Fruit fly (Drosophila melanogaster): ENCODE measurements around the gene Sol1.

The Sol1 gene

DNA sequence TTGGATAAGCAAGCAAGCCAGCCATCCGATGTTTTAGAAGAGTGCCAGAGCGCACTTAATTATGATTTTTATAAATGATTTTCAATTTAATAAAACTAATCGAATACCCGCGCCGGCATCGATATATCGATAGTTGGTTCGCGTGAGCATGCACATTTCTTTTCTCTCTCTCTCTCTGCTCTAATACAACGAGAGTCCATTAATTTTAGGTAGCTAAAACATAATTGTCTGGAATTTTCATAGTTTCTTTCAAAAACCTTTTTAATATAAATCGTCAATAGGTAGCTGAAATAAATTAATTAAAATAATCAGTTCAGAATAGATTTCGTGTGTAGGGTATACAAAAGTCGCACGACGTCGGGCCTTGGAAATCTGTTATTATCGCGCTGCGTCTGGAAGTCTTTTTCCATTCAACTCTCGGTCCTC, 62.9 kb downstream of the Sol1 start, which contains the start of gene CG18549:
Gene CG18549, plus strand, starts transcription at position 408 of the 426 bp plus-strand sequence.
- TF ChIP-seq Mnt (GFP tag; optimal IDR thresholded peaks at IDR 0.05), result peak; percentile 95
- peak; percentile 83 for TF ChIP-seq tj (GFP tag; optimal IDR thresholded peaks at IDR 0.05)
- TF ChIP-seq Crg-1 (GFP tag; optimal IDR thresholded peaks at IDR 0.05), result peak; percentile 98
- peak; percentile 98 for TF ChIP-seq cic (GFP tag; optimal IDR thresholded peaks at IDR 0.05)
- TF ChIP-seq CG14711 (tag; optimal IDR thresholded peaks at IDR 0.05), result peak; percentile 99
- peak; percentile 89 for TF ChIP-seq pad (GFP tag; optimal IDR thresholded peaks at IDR 0.05)
- TF ChIP-seq CG7045 (GFP tag; optimal IDR thresholded peaks at IDR 0.05), result peak; percentile 97
- TF ChIP-seq cnc (optimal IDR thresholded peaks at IDR 0.05), result peak in 1 of 2 experiments; percentile 15
- peak; percentile 100 for TF ChIP-seq bab1 (GFP tag; optimal IDR thresholded peaks at IDR 0.05)
- TF ChIP-seq CG33017 (tag; optimal IDR thresholded peaks at IDR 0.05), result peak; percentile 100
- TF ChIP-seq CG7101 (tag; optimal IDR thresholded peaks at IDR 0.05), result peak; percentile 100
- peak; percentile 96 for TF ChIP-seq CG11617 (GFP tag; optimal IDR thresholded peaks at IDR 0.05)
- TF ChIP-seq CG12768 (GFP tag; optimal IDR thresholded peaks at IDR 0.05), result peak; percentile 99
- peak; percentile 99 for TF ChIP-seq Hr96 (GFP tag; optimal IDR thresholded peaks at IDR 0.05)
- peak; percentile 97 for TF ChIP-seq CG1620 (GFP tag; optimal IDR thresholded peaks at IDR 0.05)
- TF ChIP-seq toe (GFP tag; optimal IDR thresholded peaks at IDR 0.05), result no peak
- TF ChIP-seq kay (GFP tag; ENCODE audit: borderline replicate concordance), result peak; percentile 99
- TF ChIP-seq ovo (GFP tag; optimal IDR thresholded peaks at IDR 0.05), result peak; percentile 58
- TF ChIP-seq Clk (GFP tag; optimal IDR thresholded peaks at IDR 0.05), result peak; percentile 94
- TF ChIP-seq CG5204 (GFP tag; optimal IDR thresholded peaks at IDR 0.05), result peak; percentile 97

DNA sequence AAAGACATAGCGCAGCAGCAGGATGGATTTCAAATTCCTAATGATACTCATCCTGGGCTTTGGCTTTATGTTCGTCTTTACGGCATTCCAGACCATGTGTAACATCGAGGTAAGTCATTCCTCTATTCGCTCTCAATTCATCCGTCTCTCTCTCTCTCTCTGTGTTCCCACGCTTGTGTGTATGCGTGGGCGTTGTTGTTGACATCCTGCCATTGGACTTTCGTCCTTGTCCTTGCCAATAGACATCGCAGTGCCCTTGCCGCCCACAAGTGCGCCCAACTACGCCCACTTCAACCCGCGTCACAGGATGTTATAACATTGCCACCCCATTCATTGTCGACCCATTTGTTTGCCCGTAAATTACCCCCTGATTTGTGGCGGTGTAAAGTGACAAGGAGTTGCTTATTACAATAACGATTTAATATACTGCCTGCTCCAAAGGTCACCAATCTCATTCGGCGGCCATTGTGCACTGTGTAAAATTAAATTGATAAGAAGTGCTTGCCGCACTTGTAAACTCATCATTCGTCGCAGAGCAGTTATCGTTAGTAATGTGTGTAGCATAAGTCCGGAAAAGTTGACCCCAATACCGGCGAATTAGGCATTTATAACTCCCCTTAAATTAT, 63.7 kb downstream of the Sol1 start:
- peak; percentile 1 for TF ChIP-seq CG7045 (GFP tag; optimal IDR thresholded peaks at IDR 0.05)
- no peak for TF ChIP-seq cic (GFP tag; optimal IDR thresholded peaks at IDR 0.05)

DNA sequence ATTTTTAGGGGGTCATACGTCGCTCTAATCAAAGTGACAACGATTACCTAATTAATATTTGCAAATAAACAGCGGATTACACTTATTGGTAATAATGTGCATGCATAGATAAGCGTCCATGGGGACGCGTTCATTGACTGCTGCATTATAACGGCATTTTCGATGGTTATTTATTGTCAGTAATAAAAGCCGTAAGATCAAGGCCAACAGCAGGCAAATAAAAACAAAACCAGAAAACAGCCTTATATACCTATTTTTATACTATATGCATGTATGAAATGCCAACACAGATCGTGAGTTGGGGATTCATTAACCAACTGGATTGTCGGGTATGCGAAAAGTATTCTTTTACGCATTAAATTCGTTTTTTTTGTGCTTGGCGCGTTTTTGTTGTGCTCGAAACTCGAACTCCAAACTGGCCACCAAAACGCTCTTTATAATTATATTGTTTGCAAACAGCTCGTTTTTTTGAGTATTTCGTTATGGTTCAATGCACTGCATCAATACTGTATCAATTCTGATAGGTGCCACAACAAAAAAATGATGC, 64.7 kb downstream of the Sol1 start:
- no peak for TF ChIP-seq Mnt (GFP tag; optimal IDR thresholded peaks at IDR 0.05)
- no peak for TF ChIP-seq pad (GFP tag; optimal IDR thresholded peaks at IDR 0.05)
- no peak for TF ChIP-seq cnc (optimal IDR thresholded peaks at IDR 0.05)
- no peak for TF ChIP-seq Crg-1 (GFP tag; optimal IDR thresholded peaks at IDR 0.05)
- TF ChIP-seq tj (GFP tag; optimal IDR thresholded peaks at IDR 0.05), result no peak
- TF ChIP-seq cic (GFP tag; optimal IDR thresholded peaks at IDR 0.05), result no peak
- TF ChIP-seq toe (GFP tag; optimal IDR thresholded peaks at IDR 0.05), result no peak
- no peak for TF ChIP-seq CG7101 (tag; optimal IDR thresholded peaks at IDR 0.05)
- TF ChIP-seq Hr96 (GFP tag; optimal IDR thresholded peaks at IDR 0.05), result no peak
- TF ChIP-seq CG1620 (GFP tag; optimal IDR thresholded peaks at IDR 0.05), result no peak
- no peak for TF ChIP-seq CG11617 (GFP tag; optimal IDR thresholded peaks at IDR 0.05)
- TF ChIP-seq bab1 (GFP tag; optimal IDR thresholded peaks at IDR 0.05), result no peak
- no peak for TF ChIP-seq CG14711 (tag; optimal IDR thresholded peaks at IDR 0.05)
- TF ChIP-seq kay (GFP tag; ENCODE audit: borderline replicate concordance), result no peak
- TF ChIP-seq Clk (GFP tag; optimal IDR thresholded peaks at IDR 0.05), result no peak
- TF ChIP-seq CG33017 (tag; optimal IDR thresholded peaks at IDR 0.05), result no peak

DNA sequence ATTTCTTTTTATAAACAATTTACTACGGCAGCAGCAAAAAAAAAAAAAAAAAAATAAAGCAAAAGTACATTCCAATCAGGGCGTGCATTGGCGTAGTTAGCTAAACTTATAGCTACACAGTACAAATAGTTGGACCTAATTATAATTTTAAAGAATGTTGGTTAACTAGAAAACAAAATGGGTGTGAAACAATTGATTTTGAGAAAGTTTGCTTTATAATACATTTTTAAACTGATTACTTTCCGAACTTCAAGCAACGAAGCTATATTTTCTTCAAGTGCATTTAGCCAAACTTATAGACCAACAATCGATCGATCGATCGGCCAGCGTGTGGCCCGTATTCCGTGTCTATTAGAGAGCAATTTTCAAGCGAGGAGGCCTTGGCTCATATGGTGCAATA, 65.3 kb downstream of the Sol1 start:
- TF ChIP-seq tj (GFP tag; optimal IDR thresholded peaks at IDR 0.05), result no peak
- TF ChIP-seq CG14711 (tag; optimal IDR thresholded peaks at IDR 0.05), result peak; percentile 46
- peak; percentile 39 for TF ChIP-seq CG33017 (tag; optimal IDR thresholded peaks at IDR 0.05)
- peak; percentile 60 for TF ChIP-seq bab1 (GFP tag; optimal IDR thresholded peaks at IDR 0.05)
- peak; percentile 45 for TF ChIP-seq CG7045 (GFP tag; optimal IDR thresholded peaks at IDR 0.05)
- TF ChIP-seq pad (GFP tag; optimal IDR thresholded peaks at IDR 0.05), result no peak
- TF ChIP-seq CG7101 (tag; optimal IDR thresholded peaks at IDR 0.05), result peak; percentile 25
- TF ChIP-seq CG11617 (GFP tag; optimal IDR thresholded peaks at IDR 0.05), result peak; percentile 4
- TF ChIP-seq CG12768 (GFP tag; optimal IDR thresholded peaks at IDR 0.05), result peak; percentile 66

DNA sequence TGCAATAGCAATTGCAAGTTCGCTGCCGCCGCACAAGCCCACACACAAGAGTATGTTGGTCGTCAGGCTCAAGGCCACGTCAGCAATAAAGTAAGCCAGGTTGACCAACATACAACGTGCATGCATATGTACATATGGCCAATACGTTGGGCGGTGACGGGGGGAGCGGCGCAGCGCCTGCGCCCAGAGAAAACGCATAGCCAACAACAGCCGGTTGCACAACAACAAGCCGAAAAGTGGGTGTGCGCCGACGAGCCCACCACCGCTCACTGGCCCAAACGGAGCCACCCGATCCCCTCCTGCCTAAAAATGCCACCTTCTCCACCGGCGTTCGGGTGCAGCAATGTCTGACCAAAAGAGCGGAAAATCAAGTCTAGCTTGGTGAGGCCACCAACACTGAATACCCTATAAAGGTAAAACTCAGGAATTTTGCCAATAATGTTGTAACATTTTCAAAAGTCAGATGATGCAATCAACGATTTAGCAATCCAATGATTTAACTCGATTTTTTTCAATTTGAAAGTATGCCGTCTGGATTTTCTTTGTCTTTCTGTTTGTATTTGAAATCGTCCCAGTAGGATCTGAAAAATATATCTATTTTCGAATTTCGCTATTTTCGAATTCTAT, 66.0 kb downstream of the Sol1 start, which contains the start of gene CG5509:
Gene CG5509, plus strand, starts transcription at position 577 of the 627 bp plus-strand sequence.
- no peak for TF ChIP-seq CG33017 (tag; optimal IDR thresholded peaks at IDR 0.05)
- TF ChIP-seq CG5204 (GFP tag; optimal IDR thresholded peaks at IDR 0.05), result no peak
- no peak for TF ChIP-seq Hr96 (GFP tag; optimal IDR thresholded peaks at IDR 0.05)
- TF ChIP-seq pad (GFP tag; optimal IDR thresholded peaks at IDR 0.05), result no peak
- TF ChIP-seq cic (GFP tag; optimal IDR thresholded peaks at IDR 0.05), result peak; percentile 12
- TF ChIP-seq CG7101 (tag; optimal IDR thresholded peaks at IDR 0.05), result no peak
- TF ChIP-seq tj (GFP tag; optimal IDR thresholded peaks at IDR 0.05), result peak; percentile 66

All from whole organism, adult.